Worm (Caenorhabditis elegans) whole organism, late embryonic: ENCODE results near the gene let-805.
"Not testable (repeated sequence)": the region's sequence is repeated elsewhere in the genome, so short reads cannot be mapped to it uniquely, and the experiment has no call there.

Experiments
- elt-2 ChIP-seq: sonication (generic microtip); optimal IDR thresholded peaks from 2 replicates; lab custom pipeline; 2016; ENCODE audit warnings: missing genetic modification reagents, missing genetic modification characterization, missing compliant biosample characterization
- ets-4 ChIP-seq: sonication (generic microtip); optimal IDR thresholded peaks from 2 replicates; lab custom pipeline; 2016; ENCODE audit warnings: missing genetic modification characterization, missing compliant biosample characterization
- lin-11 ChIP-seq: fragments of 200-800 bp; sonication (Bioruptor generic); optimal IDR thresholded peaks from 2 replicates; lab custom pipeline; 2018; ENCODE audit warnings: mild to moderate bottlenecking, missing genetic modification characterization, missing compliant biosample characterization
- zip-5 ChIP-seq: sonication (generic microtip); optimal IDR thresholded peaks from 2 replicates; lab custom pipeline; 2016; ENCODE audit warnings: missing genetic modification characterization, missing compliant biosample characterization

DNA sequence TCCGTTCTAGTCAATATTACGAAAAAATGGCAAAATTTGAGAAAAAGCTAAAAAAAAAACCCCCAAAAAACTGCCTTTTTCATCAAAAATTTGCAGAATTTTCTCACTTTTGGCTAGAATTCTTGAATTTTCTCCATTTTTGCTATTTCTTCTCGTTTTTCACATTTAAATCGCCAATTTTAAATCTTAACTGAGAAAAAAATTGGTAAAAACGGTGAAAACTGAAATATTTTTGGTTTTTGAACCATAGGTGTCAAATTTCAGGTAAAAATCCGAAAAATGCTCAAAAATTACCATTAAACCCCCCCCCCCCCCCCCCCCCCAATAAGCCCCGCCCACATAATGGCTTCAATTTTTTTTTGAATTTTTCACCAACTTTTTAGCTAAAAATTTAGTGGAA, 41.5 kb downstream of the let-805 start, which contains the start of gene cox-6B:
- not testable (repeated sequence) for TF ChIP-seq ets-4, zip-5, lin-11, elt-2 (tag; lab: Kevin White, UChicago)
